Worm (Caenorhabditis elegans) whole organism, L2 larva: ENCODE data around the gene pap-2.

ENCODE experiments used
- F13H6.1 ChIP-seq: sonication (generic microtip); optimal IDR thresholded peaks from 2 replicates; lab custom pipeline; 2016; ENCODE audit warnings: missing genetic modification characterization, missing compliant biosample characterization
- R02D3.7 ChIP-seq: fragments of 150-350 bp; optimal IDR thresholded peaks from 2 replicates; lab custom pipeline; 2014; ENCODE audit warnings: missing biosample characterization, missing genetic modification characterization
- ZK546.5 ChIP-seq: sonication (generic microtip); optimal IDR thresholded peaks from 2 replicates; lab custom pipeline; 2017; ENCODE audit warnings: missing biosample characterization, missing genetic modification characterization
- blmp-1 ChIP-seq: sonication (generic microtip); optimal IDR thresholded peaks from 2 replicates; lab custom pipeline; 2017; ENCODE audit warnings: missing genetic modification characterization, mild to moderate bottlenecking, missing compliant biosample characterization, antibody characterized with exemption, moderate library complexity; ENCODE audit not compliant: insufficient read depth
- ceh-16 ChIP-seq: fragments of 150-350 bp; optimal IDR thresholded peaks from 2 replicates; lab custom pipeline; 2014; ENCODE audit warnings: missing biosample characterization, missing genetic modification characterization
- ceh-82 ChIP-seq: fragments of 150-350 bp; optimal IDR thresholded peaks from 2 replicates; lab custom pipeline; 2014; ENCODE audit warnings: missing biosample characterization, missing genetic modification characterization
- crh-2 ChIP-seq: sonication (generic microtip); optimal IDR thresholded peaks from 2 replicates; lab custom pipeline; 2017; ENCODE audit warnings: missing biosample characterization, missing genetic modification characterization
- dmd-4 ChIP-seq: sonication (generic microtip); optimal IDR thresholded peaks from 2 replicates; lab custom pipeline; 2017; ENCODE audit warnings: missing biosample characterization, missing genetic modification characterization
- egl-27 ChIP-seq: sonication (generic microtip); optimal IDR thresholded peaks from 3 replicates; lab custom pipeline; 2017; ENCODE audit warnings: missing biosample characterization, missing genetic modification reagents, missing genetic modification characterization
- elt-3 ChIP-seq: sonication (generic microtip); optimal IDR thresholded peaks from 2 replicates; lab custom pipeline; 2017; ENCODE audit warnings: missing biosample characterization, missing genetic modification characterization
- fos-1 ChIP-seq: fragments of 150-350 bp; optimal IDR thresholded peaks from 2 replicates; lab custom pipeline; 2014; ENCODE audit warnings: missing biosample characterization, missing genetic modification characterization
- gmeb-1 ChIP-seq: fragments of 150-350 bp; optimal IDR thresholded peaks from 2 replicates; lab custom pipeline; 2014; ENCODE audit warnings: missing biosample characterization, missing genetic modification characterization
- lin-11 ChIP-seq: fragments of 150-350 bp; sonication (generic microtip); optimal IDR thresholded peaks from 2 replicates; lab custom pipeline; 2014; ENCODE audit warnings: missing biosample characterization, missing genetic modification characterization, inconsistent platforms, mixed read lengths
- lin-39 ChIP-seq: fragments of 150-350 bp; optimal IDR thresholded peaks from 2 replicates; lab custom pipeline; 2014; ENCODE audit warnings: missing biosample characterization, missing genetic modification reagents, missing genetic modification characterization
- mab-5 ChIP-seq: fragments of 150-350 bp; optimal IDR thresholded peaks from 2 replicates; lab custom pipeline; 2014; ENCODE audit warnings: missing biosample characterization, missing genetic modification characterization
- nhr-10 ChIP-seq: sonication (generic microtip); optimal IDR thresholded peaks from 2 replicates; lab custom pipeline; 2017; ENCODE audit warnings: missing biosample characterization, missing genetic modification characterization
- nhr-12 ChIP-seq: fragments of 150-350 bp; optimal IDR thresholded peaks from 2 replicates; lab custom pipeline; 2014; ENCODE audit warnings: missing biosample characterization, missing genetic modification characterization
- nhr-129 ChIP-seq: fragments of 150-350 bp; optimal IDR thresholded peaks from 2 replicates; lab custom pipeline; 2014; ENCODE audit warnings: missing biosample characterization, missing genetic modification characterization
- nhr-21 ChIP-seq: fragments of 150-350 bp; optimal IDR thresholded peaks from 2 replicates; lab custom pipeline; 2014; ENCODE audit warnings: missing biosample characterization, missing genetic modification characterization
- nhr-23 ChIP-seq: fragments of 150-350 bp; optimal IDR thresholded peaks from 2 replicates; lab custom pipeline; 2014; ENCODE audit warnings: missing biosample characterization, missing genetic modification reagents, missing genetic modification characterization
- nhr-25 ChIP-seq: fragments of 150-350 bp; sonication (generic microtip); optimal IDR thresholded peaks from 3 replicates; lab custom pipeline; 2014; ENCODE audit warnings: missing biosample characterization, missing genetic modification characterization
- nhr-6 ChIP-seq: fragments of 150-350 bp; optimal IDR thresholded peaks from 2 replicates; lab custom pipeline; 2014; ENCODE audit warnings: missing biosample characterization, missing genetic modification characterization
- peb-1 ChIP-seq: fragments of 150-350 bp; optimal IDR thresholded peaks from 2 replicates; lab custom pipeline; 2014; ENCODE audit warnings: missing biosample characterization, missing genetic modification characterization
- sem-4 ChIP-seq: fragments of 150-350 bp; optimal IDR thresholded peaks from 2 replicates; lab custom pipeline; 2014; ENCODE audit warnings: missing biosample characterization, missing genetic modification reagents, missing genetic modification characterization
- sma-3 ChIP-seq: sonication (generic microtip); optimal IDR thresholded peaks from 2 replicates; lab custom pipeline; 2016; ENCODE audit warnings: missing genetic modification reagents, missing genetic modification characterization, missing compliant biosample characterization
- sma-9 ChIP-seq, 2 experiments: fragments of 150-350 bp in 1 of 2; sonication (generic microtip) in 1 of 2; optimal IDR thresholded peaks; 2 replicates each; lab custom pipeline; 2014 to 2016; ENCODE audit warnings: missing genetic modification characterization in 2 of 2, mild to moderate bottlenecking in 1 of 2, missing biosample characterization in 1 of 2, missing compliant biosample characterization in 1 of 2, missing genetic modification reagents in 1 of 2, moderate library complexity in 1 of 2
- snpc-4 ChIP-seq: fragments of 150-350 bp; optimal IDR thresholded peaks from 2 replicates; lab custom pipeline; 2014; ENCODE audit warnings: missing biosample characterization, missing genetic modification characterization
- unc-39 ChIP-seq: fragments of 150-350 bp; optimal IDR thresholded peaks from 2 replicates; lab custom pipeline; 2014; ENCODE audit warnings: missing biosample characterization, missing genetic modification characterization
- unc-55 ChIP-seq: fragments of 150-350 bp; sonication (generic microtip); optimal IDR thresholded peaks from 3 replicates; lab custom pipeline; 2014; ENCODE audit warnings: missing biosample characterization, missing genetic modification reagents, missing genetic modification characterization
- unc-62 ChIP-seq: fragments of 150-350 bp; optimal IDR thresholded peaks from 2 replicates; lab custom pipeline; 2014; ENCODE audit warnings: missing biosample characterization, missing genetic modification reagents, missing genetic modification characterization
- zag-1 ChIP-seq: fragments of 150-350 bp; optimal IDR thresholded peaks from 2 replicates; lab custom pipeline; 2014; ENCODE audit warnings: missing biosample characterization, missing genetic modification characterization
- ztf-1 ChIP-seq: fragments of 200-800 bp; sonication (Bioruptor generic); conservative IDR thresholded peaks from 2 replicates; pipeline ENCODE4 v1.3.6; 2022; ENCODE audit warnings: missing genetic modification characterization, missing compliant biosample characterization
- ztf-4 ChIP-seq: fragments of 150-350 bp; optimal IDR thresholded peaks from 2 replicates; lab custom pipeline; 2014; ENCODE audit warnings: missing biosample characterization, missing genetic modification characterization

pap-2 gene

ce11 chrII:9591071-9591470, 18.1 kb downstream of the pap-2 start, which contains the start of the genes E02H1.1 and tag-124 (continued):
- TF ChIP-seq nhr-129 (tag; lab: Kevin White, UChicago): peak; percentile 67
- TF ChIP-seq, all 48 proteins: peak for 19

DNA sequence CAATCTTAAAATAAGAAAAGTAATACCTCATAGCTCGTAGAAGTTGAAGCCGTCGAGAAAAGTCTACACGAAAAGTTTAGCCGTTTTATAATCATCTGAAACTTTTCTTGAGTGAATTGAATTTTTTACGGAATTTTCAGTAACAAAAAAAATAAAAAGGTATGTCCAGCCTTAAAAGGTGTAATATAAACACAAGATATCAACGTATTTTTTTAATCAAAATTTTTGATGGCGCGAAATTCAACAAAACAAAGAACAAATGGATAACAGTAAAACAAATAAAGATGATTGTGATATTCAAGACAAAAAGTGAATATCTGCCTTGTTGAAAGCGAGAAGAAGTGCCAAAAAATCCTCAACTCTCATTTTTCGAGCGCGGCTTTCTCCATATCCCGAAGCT, 19.5 kb downstream of the pap-2 start, which contains the start of gene eral-1:
eral-1 (minus strand) TSS at position 101 of the 400 bp plus-strand sequence.
- TF ChIP-seq zag-1 (tag; lab: Kevin White, UChicago) (no peak), crh-2 (tag; lab: Kevin White, UChicago) (no peak), ZK546.5 (tag; lab: Kevin White, UChicago) (no peak), ztf-1 (GFP tag; lab: Robert Waterston, UW) (no peak), sma-3 (GFP tag; lab: Kevin White, UChicago) (no peak), dmd-4 (tag; lab: Kevin White, UChicago) (no peak), R02D3.7 (tag; lab: Kevin White, UChicago) (no peak), nhr-23 (tag; lab: Kevin White, UChicago) (no peak), ztf-4 (no peak), sma-9 (GFP tag; optimal IDR thresholded peaks at IDR 0.05; lab: Kevin White, UChicago) (no peak), sma-9 (tag; optimal IDR thresholded peaks at IDR 0.05; lab: Kevin White, UChicago) (no peak), ceh-82 (no peak), elt-3 (tag; lab: Kevin White, UChicago) (no peak), egl-27 (tag; lab: Kevin White, UChicago) (no peak), nhr-10 (tag; lab: Kevin White, UChicago) (no peak), lin-11 (tag; lab: Kevin White, UChicago) (no peak), peb-1 (tag; lab: Kevin White, UChicago) (no peak)
- TF ChIP-seq, all 48 proteins: peak for 0

- TF ChIP-seq nhr-12 (tag; lab: Kevin White, UChicago) (no peak), fos-1 (tag; lab: Kevin White, UChicago) (peak; percentile 37), nhr-10 (tag; lab: Kevin White, UChicago) (no peak), blmp-1 (peak; percentile 25), sma-3 (GFP tag; lab: Kevin White, UChicago) (peak; percentile 50), ceh-16 (tag; lab: Kevin White, UChicago) (no peak), unc-62 (GFP tag; lab: Kevin White, UChicago) (no peak), nhr-25 (tag; lab: Kevin White, UChicago) (peak; percentile 64), sma-9 (GFP tag; optimal IDR thresholded peaks at IDR 0.05; lab: Kevin White, UChicago) (peak; percentile 65), sma-9 (tag; optimal IDR thresholded peaks at IDR 0.05; lab: Kevin White, UChicago) (no peak), nhr-23 (tag; lab: Kevin White, UChicago) (no peak), sem-4 (no peak), nhr-21 (tag; lab: Kevin White, UChicago) (peak; percentile 9), gmeb-1 (tag; lab: Kevin White, UChicago) (peak; percentile 36)
- TF ChIP-seq, all 48 proteins: peak for 7
These were observed 22.4 kb downstream of the pap-2 start, which contains the start of gene ugt-58 for ce11 chrII:9586734-9587209. ugt-58 (minus strand) TSS chrII:9586784.

ce11 chrII:9583461-9583860, 25.7 kb downstream of the pap-2 start, which contains the start of gene wee-1.1:
wee-1.1 (minus strand) TSS chrII:9583561.
- TF ChIP-seq zag-1 (tag; lab: Kevin White, UChicago) (no peak), nhr-12 (tag; lab: Kevin White, UChicago) (no peak)
- TF ChIP-seq, all 48 proteins: peak for 0

DNA sequence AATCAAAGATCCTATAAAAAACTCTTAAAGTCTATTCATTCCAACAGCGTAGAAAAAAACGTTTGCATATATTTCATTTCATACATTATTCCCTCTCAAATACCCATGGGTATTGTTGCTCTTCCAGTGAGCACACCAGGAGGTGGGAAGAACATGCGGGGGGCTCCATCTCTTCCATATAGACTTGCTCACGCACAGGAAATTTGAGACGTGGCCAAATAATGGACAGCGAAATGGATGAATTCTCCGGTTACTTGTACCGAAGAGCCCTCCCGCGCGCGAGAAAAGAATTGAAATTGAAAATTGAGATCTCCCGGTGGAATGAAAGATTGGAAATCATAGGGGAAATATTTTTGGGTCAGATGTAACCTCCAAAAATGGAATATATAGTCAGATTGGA, 31.6 kb downstream of the pap-2 start:
- TF ChIP-seq ceh-82 (no peak), F13H6.1 (peak; percentile 6)

DNA sequence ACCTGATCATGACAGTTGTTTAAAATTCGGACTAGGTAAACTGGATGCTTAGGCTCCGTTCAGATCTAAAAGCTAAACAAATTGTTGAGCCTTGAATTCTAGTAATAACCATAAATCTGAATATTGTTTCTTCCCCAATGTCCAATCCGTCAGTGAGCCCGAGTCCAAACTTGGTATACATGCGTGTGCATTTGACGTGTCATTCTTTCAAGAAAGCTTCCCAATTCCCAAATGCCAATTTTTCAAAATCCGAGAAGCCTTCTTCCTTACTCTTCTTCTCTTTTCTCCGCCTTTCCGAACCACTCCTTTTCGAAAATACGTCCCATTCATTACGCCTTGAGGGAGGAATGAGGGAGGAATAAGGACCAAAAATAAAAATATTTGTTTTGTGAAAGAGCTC, 32.5 kb downstream of the pap-2 start:
- no peak for TF ChIP-seq lin-39
- TF ChIP-seq nhr-6 (tag; lab: Kevin White, UChicago): no peak
- TF ChIP-seq F13H6.1: no peak
- peak; percentile 74 for TF ChIP-seq mab-5
- no peak for TF ChIP-seq ztf-1 (GFP tag; lab: Robert Waterston, UW)
- TF ChIP-seq nhr-23 (tag; lab: Kevin White, UChicago): no peak
- TF ChIP-seq crh-2 (tag; lab: Kevin White, UChicago): peak; percentile 14
- TF ChIP-seq unc-39 (tag; lab: Kevin White, UChicago): no peak
- no peak for TF ChIP-seq elt-3 (tag; lab: Kevin White, UChicago)
- TF ChIP-seq snpc-4: no peak
- TF ChIP-seq sem-4: no peak
- no peak for TF ChIP-seq nhr-12 (tag; lab: Kevin White, UChicago)
- TF ChIP-seq unc-55 (GFP tag; lab: Kevin White, UChicago): no peak
- no peak for TF ChIP-seq fos-1 (tag; lab: Kevin White, UChicago)
- no peak for TF ChIP-seq ztf-4
- TF ChIP-seq nhr-129 (tag; lab: Kevin White, UChicago): no peak
